Fruit fly (Drosophila melanogaster) whole organism, embryonic: Measurements from ENCODE around the gene CG11608.
A peak's percentile ranks its signal among the peaks of the same experiment; 100 is the strongest.

Experiments
- Awh ChIP-seq: fragments of 200-800 bp; sonication (Bioruptor generic); IDR thresholded peaks from 2 replicates; pipeline ENCODE4, ENCODE4 v1.3.6; 2022; ENCODE audit warnings: missing biosample characterization, missing genetic modification characterization
- Bgb ChIP-seq: fragments of 200-800 bp; sonication (Bioruptor generic); IDR thresholded peaks from 2 replicates; pipeline ENCODE4 v1.3.6; 2022; ENCODE audit warnings: missing biosample characterization, missing genetic modification characterization; ENCODE audit not compliant: partially characterized antibody
- Blimp-1 ChIP-seq: fragments of 200-800 bp; sonication (Bioruptor generic); optimal IDR thresholded peaks from 3 replicates; lab custom pipeline; 2018; ENCODE audit warnings: missing biosample characterization, missing genetic modification characterization, mild to moderate bottlenecking, moderate library complexity, missing genetic modification reagents
- CG10321 ChIP-seq: fragments of 200-800 bp; sonication (Bioruptor generic); IDR thresholded peaks from 2 replicates; pipeline ENCODE4 v1.3.6; 2022; ENCODE audit warnings: missing biosample characterization, missing genetic modification characterization
- CG11085 ChIP-seq: fragments of 200-800 bp; sonication (Bioruptor generic); IDR thresholded peaks from 2 replicates; pipeline ENCODE4 v1.3.6; 2022; ENCODE audit warnings: missing biosample characterization, missing genetic modification characterization
- CG11723 ChIP-seq: fragments of 200-800 bp; sonication (Bioruptor generic); optimal IDR thresholded peaks from 2 replicates; lab custom pipeline; 2017; ENCODE audit warnings: missing biosample characterization, mild to moderate bottlenecking, missing genetic modification characterization
- CG2678 ChIP-seq: fragments of 200-800 bp; sonication (Bioruptor generic); optimal IDR thresholded peaks from 3 replicates; lab custom pipeline; 2019; ENCODE audit warnings: missing biosample characterization, mild to moderate bottlenecking, missing genetic modification characterization, moderate library complexity
- CG3726 ChIP-seq: fragments of 200-800 bp; sonication (Bioruptor generic); IDR thresholded peaks from 3 replicates; pipeline ENCODE4, ENCODE4 v1.3.6; 2022; ENCODE audit warnings: missing biosample characterization, missing genetic modification characterization
- CG6689 ChIP-seq: fragments of 200-800 bp; sonication (Bioruptor generic); IDR thresholded peaks from 2 replicates; pipeline ENCODE4 v1.3.6; 2022; ENCODE audit warnings: missing biosample characterization, missing genetic modification characterization
- CG6765 ChIP-seq: fragments of 200-800 bp; sonication (Bioruptor generic); optimal IDR thresholded peaks from 3 replicates; lab custom pipeline; 2017; ENCODE audit warnings: missing biosample characterization, mild to moderate bottlenecking, missing genetic modification characterization
- CG8388 ChIP-seq: fragments of 200-800 bp; sonication (Bioruptor generic); optimal IDR thresholded peaks from 2 replicates; lab custom pipeline; 2019; ENCODE audit warnings: missing biosample characterization, mild to moderate bottlenecking, missing genetic modification characterization, moderate library complexity
- CG9932 ChIP-seq: fragments of 200-800 bp; sonication (Bioruptor generic); IDR thresholded peaks from 2 replicates; pipeline ENCODE4 v1.3.6; 2022; ENCODE audit warnings: missing biosample characterization, missing genetic modification characterization
- D ChIP-seq, 2 experiments: fragments of 200-800 bp in 1 of 2; fragments of >200 bp in 1 of 2; sonication (Bioruptor generic) in 1 of 2; optimal IDR thresholded peaks; 2 replicates in 1 of 2; 3 replicates in 1 of 2; lab custom pipeline; 2017; ENCODE audit warnings: mild to moderate bottlenecking in 1 of 2, missing biosample characterization in 1 of 2, missing genetic modification characterization in 1 of 2, missing genetic modification reagents in 1 of 2
- Drgx ChIP-seq: fragments of 200-800 bp; sonication (Bioruptor generic); IDR thresholded peaks from 2 replicates; pipeline ENCODE4 v1.3.6; 2022; ENCODE audit warnings: missing biosample characterization, missing genetic modification characterization
- GATAe ChIP-seq: fragments of 200-800 bp; sonication (Bioruptor generic); conservative IDR thresholded peaks from 2 replicates; pipeline ENCODE4 v1.3.6; 2022; ENCODE audit warnings: missing biosample characterization, missing genetic modification characterization
- Gug ChIP-seq: fragments of 200-800 bp; sonication (Bioruptor generic); IDR thresholded peaks from 4 replicates; pipeline ENCODE4 v1.3.6; 2022; ENCODE audit warnings: missing biosample characterization, missing genetic modification characterization
- Hmr ChIP-seq: fragments of 200-800 bp; sonication (Bioruptor generic); optimal IDR thresholded peaks from 3 replicates; lab custom pipeline; 2017; ENCODE audit warnings: mild to moderate bottlenecking, missing biosample characterization, missing genetic modification reagents, missing genetic modification characterization
- Med ChIP-seq: fragments of 200-800 bp; sonication (Bioruptor generic); peaks from one replicate; lab custom pipeline; 2016; ENCODE audit warnings: missing biosample characterization, missing genetic modification characterization, mild to moderate bottlenecking, inconsistent platforms, moderate library complexity
- Meics ChIP-seq: fragments of 200-800 bp; sonication (Bioruptor generic); optimal IDR thresholded peaks from 2 replicates; lab custom pipeline; 2017; ENCODE audit warnings: missing biosample characterization, mild to moderate bottlenecking, missing genetic modification characterization
- Pdp1 ChIP-seq, 2 experiments: fragments of 200-800 bp; sonication (Bioruptor generic); optimal IDR thresholded peaks; 3 replicates each; lab custom pipeline; 2016; ENCODE audit warnings: missing biosample characterization in 2 of 2, missing genetic modification characterization in 2 of 2, mild to moderate bottlenecking in 1 of 2, moderate library complexity in 1 of 2
- Xbp1 ChIP-seq: fragments of 200-800 bp; sonication (Bioruptor generic); optimal IDR thresholded peaks from 3 replicates; lab custom pipeline; 2016; ENCODE audit warnings: missing biosample characterization, mild to moderate bottlenecking, missing genetic modification characterization
- chn ChIP-seq: fragments of 200-800 bp; sonication (Bioruptor generic); optimal IDR thresholded peaks from 2 replicates; lab custom pipeline; 2016; ENCODE audit warnings: missing biosample characterization, missing genetic modification characterization
- ci ChIP-seq: fragments of 200-800 bp; sonication (Bioruptor generic); IDR thresholded peaks from 3 replicates; pipeline ENCODE4 v1.3.6; 2022; ENCODE audit warnings: missing biosample characterization, missing genetic modification characterization
- fu2 ChIP-seq: fragments of 200-800 bp; sonication (Bioruptor generic); optimal IDR thresholded peaks from 2 replicates; lab custom pipeline; 2016; ENCODE audit warnings: missing biosample characterization, missing genetic modification characterization
- grau ChIP-seq: fragments of 200-800 bp; optimal IDR thresholded peaks from 3 replicates; lab custom pipeline; 2019; ENCODE audit warnings: missing biosample characterization, mild to moderate bottlenecking, missing genetic modification characterization, moderate library complexity
- inv ChIP-seq: fragments of 200-800 bp; sonication (Bioruptor generic); IDR thresholded peaks from 2 replicates; pipeline ENCODE4 v1.3.6; 2022; ENCODE audit warnings: missing biosample characterization, missing genetic modification characterization; ENCODE audit not compliant: partially characterized antibody
- ken ChIP-seq: fragments of 200-800 bp; sonication (Bioruptor generic); IDR thresholded peaks from 3 replicates; pipeline ENCODE4 v1.3.6; 2022; ENCODE audit warnings: missing biosample characterization, missing genetic modification characterization
- lmd ChIP-seq: fragments of 200-800 bp; sonication (Bioruptor generic); IDR thresholded peaks from 2 replicates; pipeline ENCODE4 v1.3.6; 2022; ENCODE audit warnings: missing biosample characterization, missing genetic modification characterization
- nmo ChIP-seq: fragments of 200-800 bp; sonication (Bioruptor generic); optimal IDR thresholded peaks from 2 replicates; lab custom pipeline; 2018; ENCODE audit warnings: missing biosample characterization, mild to moderate bottlenecking, missing genetic modification characterization, moderate library complexity
- oc ChIP-seq: fragments of 200-800 bp; sonication (Bioruptor generic); optimal IDR thresholded peaks from 2 replicates; lab custom pipeline; 2018; ENCODE audit warnings: missing biosample characterization, mild to moderate bottlenecking, missing genetic modification characterization, moderate library complexity
- odd ChIP-seq: fragments of 200-800 bp; sonication (Bioruptor generic); optimal IDR thresholded peaks from 2 replicates; lab custom pipeline; 2017; ENCODE audit warnings: missing biosample characterization, mild to moderate bottlenecking, missing genetic modification characterization
- prd ChIP-seq, 3 experiments: fragments of >200 bp in 2 of 3; fragments of 200-800 bp in 1 of 3; sonication (Bioruptor generic) in 1 of 3; optimal IDR thresholded peaks in 2 of 3; IDR thresholded peaks in 1 of 3; 2 replicates in 2 of 3; 3 replicates in 1 of 3; pipeline versions ENCODE4 v1.3.6 to Lab custom; 2017 to 2022; ENCODE audit warnings: missing biosample characterization in 1 of 3, missing genetic modification characterization in 1 of 3
- pzg ChIP-seq: fragments of 200-800 bp; sonication (Bioruptor generic); optimal IDR thresholded peaks from 3 replicates; lab custom pipeline; 2018; ENCODE audit warnings: missing biosample characterization, mild to moderate bottlenecking, missing genetic modification characterization, moderate library complexity
- row ChIP-seq: fragments of 200-800 bp; sonication (Bioruptor generic); IDR thresholded peaks from 3 replicates; pipeline ENCODE4 v1.3.6; 2022; ENCODE audit warnings: missing biosample characterization, missing genetic modification characterization
- slbo ChIP-seq: fragments of 200-800 bp; sonication (Bioruptor generic); IDR thresholded peaks from 2 replicates; pipeline ENCODE4 v1.3.6; 2022; ENCODE audit warnings: missing biosample characterization, missing genetic modification characterization
- sug ChIP-seq: fragments of 200-800 bp; optimal IDR thresholded peaks from 2 replicates; lab custom pipeline; 2019; ENCODE audit warnings: missing biosample characterization, mild to moderate bottlenecking, missing genetic modification characterization, moderate library complexity
- trem ChIP-seq: fragments of 200-800 bp; optimal IDR thresholded peaks from 3 replicates; lab custom pipeline; 2019; ENCODE audit warnings: missing biosample characterization, mild to moderate bottlenecking, missing genetic modification characterization, moderate library complexity
- vvl ChIP-seq: fragments of 200-800 bp; sonication (Bioruptor generic); IDR thresholded peaks from 2 replicates; pipeline ENCODE4 v1.3.6; 2022; ENCODE audit warnings: missing biosample characterization, missing genetic modification characterization
- z ChIP-seq: fragments of 200-800 bp; sonication (Bioruptor generic); IDR thresholded peaks from 3 replicates; pipeline ENCODE4 v1.3.6; 2022; ENCODE audit warnings: missing biosample characterization, missing genetic modification characterization
- zen ChIP-seq: fragments of 200-800 bp; sonication (Bioruptor generic); optimal IDR thresholded peaks from 3 replicates; lab custom pipeline; 2018; ENCODE audit warnings: missing biosample characterization, mild to moderate bottlenecking, missing genetic modification characterization, moderate library complexity
- zfh1 ChIP-seq: fragments of 200-800 bp; sonication (Bioruptor generic); IDR thresholded peaks from 3 replicates; pipeline ENCODE4 v1.3.6; 2022; ENCODE audit warnings: missing biosample characterization, missing genetic modification characterization

The CG11608 gene

DNA sequence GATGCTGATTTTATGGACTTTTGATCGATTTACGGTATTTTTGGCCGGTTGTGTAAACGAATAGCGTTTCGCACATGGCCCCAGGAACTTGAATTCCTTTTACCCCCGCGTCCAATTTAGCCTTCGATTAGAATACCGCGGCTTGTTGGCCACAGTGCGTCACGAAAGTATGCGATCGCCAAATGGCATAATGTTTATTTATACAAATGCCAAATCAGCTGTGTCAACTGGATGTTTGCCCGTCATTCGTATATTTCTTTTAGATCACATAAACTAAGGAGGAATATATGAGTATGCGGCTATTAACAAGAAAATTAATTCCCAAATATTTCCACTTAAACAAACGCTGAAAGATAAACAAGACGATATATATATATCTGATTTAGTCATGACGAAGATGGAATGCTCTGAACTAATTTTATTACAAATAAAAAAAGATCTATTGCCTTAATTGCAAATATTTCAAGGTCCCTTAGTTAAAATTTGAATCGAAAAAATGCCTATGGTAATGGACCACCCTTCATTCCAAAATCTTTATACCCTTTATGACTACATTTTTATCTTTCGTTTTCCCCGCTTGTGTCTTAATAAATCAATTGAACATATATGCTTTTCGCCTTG lies 18.8 kb downstream of the CG11608 start (continued):
- TF ChIP-seq CG2678 (tag; lab: Kevin White, UChicago) (peak; percentile 39), CG9932 (GFP tag; lab: Robert Waterston, UW) (peak; percentile 71), slbo (GFP tag; lab: Robert Waterston, UW) (peak; percentile 55), zfh1 (no peak), CG8388 (GFP tag; lab: Kevin White, UChicago) (peak; percentile 55), pzg (no peak), CG6765 (GFP tag; lab: Kevin White, UChicago) (peak; percentile 25)

DNA sequence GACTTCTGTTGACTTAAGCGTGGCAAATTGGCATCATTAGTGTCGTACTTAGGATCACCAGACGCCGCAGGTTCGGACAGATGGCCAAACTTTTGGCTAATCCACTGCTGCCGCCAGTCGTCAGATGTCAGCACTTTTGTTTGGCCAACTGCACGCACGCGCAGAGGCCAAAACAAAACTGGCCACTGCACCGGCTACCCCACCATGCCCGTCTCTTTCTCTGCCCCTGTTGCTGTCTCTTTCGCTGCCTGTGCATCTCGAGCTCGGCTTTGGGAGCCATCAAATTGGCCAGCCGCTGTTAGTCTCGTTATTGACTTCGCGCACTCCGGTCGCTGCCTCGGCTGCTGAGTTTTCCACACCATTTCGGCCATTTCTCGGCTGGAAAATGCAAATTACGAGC lies 24.2 kb downstream of the CG11608 start, which contains the start of gene CG14395:
Gene CG14395, plus strand, starts transcription at position 301 of the 400 bp plus-strand sequence.
- TF ChIP-seq odd (GFP tag; lab: Kevin White, UChicago), result no peak
- no peak for TF ChIP-seq zen (tag; lab: Kevin White, UChicago)
- TF ChIP-seq GATAe (GFP tag; lab: Robert Waterston, UW), result no peak
- peak; percentile 18; the same call in 1 of the 3 replicates for TF ChIP-seq CG3726 (GFP tag; lab: Robert Waterston, UW)
- peak; percentile 25 for TF ChIP-seq oc
- TF ChIP-seq vvl (GFP tag; lab: Robert Waterston, UW), result 0 out of 2 replicates have a peak, but pooled peaks have one; percentile 27
- peak; percentile 29; the same call in 1 of the 2 replicates for TF ChIP-seq Drgx (GFP tag; lab: Robert Waterston, UW)
- 0 out of 3 replicates have a peak, but pooled peaks have one; percentile 19 for TF ChIP-seq ci (GFP tag; lab: Robert Waterston, UW)
- TF ChIP-seq lmd, result peak; percentile 15; the same call in 1 of the 2 replicates
- no peak for TF ChIP-seq Gug (GFP tag; lab: Robert Waterston, UW)
- TF ChIP-seq Blimp-1 (GFP tag; lab: Kevin White, UChicago), result peak; percentile 50
- TF ChIP-seq trem (tag; lab: Kevin White, UChicago), result no peak
- no peak for TF ChIP-seq sug (tag; lab: Kevin White, UChicago)
- TF ChIP-seq CG10321 (GFP tag; lab: Robert Waterston, UW), result no peak
- TF ChIP-seq CG11085, result 0 out of 2 replicates have a peak, but pooled peaks have one; percentile 14
- 0 out of 3 replicates have a peak, but pooled peaks have one; percentile 18 for TF ChIP-seq ken (GFP tag; lab: Robert Waterston, UW)
- TF ChIP-seq CG11723 (GFP tag; lab: Kevin White, UChicago), result no peak

DNA sequence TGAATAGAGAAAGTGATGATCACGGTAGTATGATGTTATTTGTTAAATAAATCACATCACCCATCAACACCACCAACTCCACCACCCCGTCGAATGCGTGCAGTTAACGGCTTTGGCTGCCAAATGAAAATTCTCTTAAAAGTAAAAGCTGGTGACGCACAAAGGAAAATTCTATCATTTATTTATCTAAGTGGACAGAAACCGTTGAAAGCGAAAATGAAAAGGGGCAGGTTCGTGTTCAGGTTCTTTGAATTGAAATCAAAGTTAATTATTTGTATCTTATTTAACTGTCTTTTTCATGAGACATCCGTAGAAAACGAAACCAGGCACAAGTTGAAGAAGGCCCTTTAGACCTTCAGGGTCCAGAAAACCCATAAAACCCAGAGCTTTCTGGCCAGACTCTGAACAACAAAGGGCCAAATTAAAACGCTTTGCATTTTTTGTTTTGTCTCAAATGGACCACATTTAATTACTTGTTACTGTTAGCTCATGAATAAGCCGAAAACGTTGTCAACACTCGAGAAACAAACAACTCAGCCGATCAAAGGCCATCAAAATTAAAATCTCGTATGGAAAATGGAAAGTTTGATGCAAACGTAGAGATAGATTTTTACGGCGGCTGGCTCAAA lies 28.0 kb downstream of the CG11608 start:
- TF ChIP-seq Blimp-1 (GFP tag; lab: Kevin White, UChicago) (peak; percentile 94), Awh (peak; percentile 73), nmo (GFP tag; lab: Kevin White, UChicago) (no peak)
- TF ChIP-seq, all 482 proteins: peak for 2

- no peak for TF ChIP-seq chn (GFP tag; lab: Kevin White, UChicago)
- no peak for TF ChIP-seq prd (optimal IDR thresholded peaks at IDR 0.05; lab: Kevin White, UChicago)
- TF ChIP-seq prd (GFP tag; IDR thresholded peaks at IDR 0.05; lab: Robert Waterston, UW), result 0 out of 3 replicates have a peak, but pooled peaks have one; percentile 12
- TF ChIP-seq row, result peak; percentile 52; the same call in 2 of the 3 replicates
- no peak for TF ChIP-seq z (GFP tag; lab: Robert Waterston, UW)
- TF ChIP-seq Med (GFP tag; lab: Kevin White, UChicago), result peak; percentile 47
- peak; percentile 21 for TF ChIP-seq Hmr (GFP tag; lab: Kevin White, UChicago)
- TF ChIP-seq grau (tag; lab: Kevin White, UChicago), result peak; percentile 78
- TF ChIP-seq ci (GFP tag; lab: Robert Waterston, UW), result 0 out of 3 replicates have a peak, but pooled peaks have one; percentile 16
- TF ChIP-seq inv (GFP tag; lab: Robert Waterston, UW), result no peak
- peak; percentile 4 for TF ChIP-seq Xbp1 (GFP tag; lab: Kevin White, UChicago)
- 0 out of 2 replicates have a peak, but pooled peaks have one; percentile 7 for TF ChIP-seq Awh
- peak in 1 of 2 experiments; percentile 24 for TF ChIP-seq Pdp1 (GFP tag; optimal IDR thresholded peaks at IDR 0.05; lab: Kevin White, UChicago)
- no peak for TF ChIP-seq odd (GFP tag; lab: Kevin White, UChicago)
- TF ChIP-seq Bgb, result no peak
- TF ChIP-seq CG6689 (GFP tag; lab: Robert Waterston, UW), result 0 out of 2 replicates have a peak, but pooled peaks have one; percentile 14
- TF ChIP-seq fu2 (GFP tag; lab: Kevin White, UChicago), result no peak
- no peak for TF ChIP-seq D (optimal IDR thresholded peaks at IDR 0.05; lab: Kevin White, UChicago)
- no peak for TF ChIP-seq D (GFP tag; optimal IDR thresholded peaks at IDR 0.05; lab: Kevin White, UChicago)
- peak; percentile 44 for TF ChIP-seq Meics (GFP tag; lab: Kevin White, UChicago)
Measured at dm6 chr3R:12674041-12674623, 35.9 kb downstream of the CG11608 start, which contains the start of gene Gnmt. Gene Gnmt (plus strand): TSS chr3R:12674608.
